Fruit fly (Drosophila melanogaster): ENCODE results near the gene CG8219.

The CG8219 gene

DNA sequence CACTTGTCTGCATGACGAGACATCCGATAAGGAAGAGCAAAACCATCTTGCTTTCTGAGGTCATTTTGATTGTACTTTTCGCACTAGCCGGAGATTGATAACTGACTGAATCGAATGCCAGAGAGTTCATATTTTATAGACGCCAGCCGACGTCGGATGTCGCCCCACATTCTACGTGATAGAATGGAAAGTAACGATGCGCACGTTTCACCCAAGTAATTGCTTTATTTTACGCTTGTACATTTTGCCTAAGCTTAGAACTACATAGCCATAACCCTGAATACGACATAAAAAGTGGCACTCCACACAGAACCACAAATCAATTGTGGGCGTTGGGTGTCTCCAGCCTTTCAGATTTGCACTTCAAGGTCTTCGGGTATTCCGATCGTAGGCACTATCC, 32.0 kb downstream of the CG8219 start, which contains the start of gene CG13299:
Gene CG13299 (minus strand): TSS at position 101 of the 400 bp plus-strand sequence.
- TF ChIP-seq woc (GFP tag; optimal IDR thresholded peaks at IDR 0.05) (no peak), Myc (optimal IDR thresholded peaks at IDR 0.05) (no peak), h (GFP tag; optimal IDR thresholded peaks at IDR 0.05) (no peak), dl (GFP tag; optimal IDR thresholded peaks at IDR 0.05; ENCODE audit: insufficient read depth in 1 of 2, partially characterized antibody in 2 of 2) (no peak), Hr78 (GFP tag; optimal IDR thresholded peaks at IDR 0.05) (no peak), HLH106 (tag; optimal IDR thresholded peaks at IDR 0.05) (no peak), ey (GFP tag; optimal IDR thresholded peaks at IDR 0.05) (no peak), CrebA (GFP tag; optimal IDR thresholded peaks at IDR 0.05; ENCODE audit: borderline replicate concordance) (no peak), pan (optimal IDR thresholded peaks at IDR 0.05) (no peak), Hr83 (GFP tag; optimal IDR thresholded peaks at IDR 0.05; ENCODE audit: poor library complexity, severe bottlenecking) (no peak), Rel (GFP tag; optimal IDR thresholded peaks at IDR 0.05) (no peak), Rel (tag; optimal IDR thresholded peaks at IDR 0.05) (no peak), sage (GFP tag; optimal IDR thresholded peaks at IDR 0.05) (no peak), Jra (GFP tag; optimal IDR thresholded peaks at IDR 0.05) (no peak), CG32264 (GFP tag; optimal IDR thresholded peaks at IDR 0.05) (no peak)

DNA sequence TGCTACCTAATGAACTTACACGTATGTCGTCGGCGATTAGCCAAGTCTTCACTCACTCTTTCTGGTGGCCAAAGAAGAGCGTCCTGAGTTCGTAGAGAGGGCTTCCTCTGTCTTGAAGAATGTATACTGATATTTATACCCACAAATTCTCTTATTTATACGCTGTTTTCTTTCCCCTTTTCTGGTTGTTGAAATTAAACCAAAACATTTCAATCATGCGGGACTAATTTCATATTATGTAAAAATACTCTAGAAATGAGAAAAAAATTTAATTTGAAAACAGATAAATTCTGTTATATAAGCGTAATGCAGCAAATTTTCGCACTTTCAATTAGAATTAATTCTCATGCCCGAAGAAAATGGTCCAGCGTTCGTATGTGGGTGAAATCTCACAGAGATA, 33.0 kb downstream of the CG8219 start, which contains the start of gene BG642312:
Gene BG642312 (minus strand): TSS at position 101 of the 400 bp plus-strand sequence.
- TF ChIP-seq Dfd (GFP tag; optimal IDR thresholded peaks at IDR 0.05): no peak
- no peak for TF ChIP-seq Vsx2 (GFP tag; optimal IDR thresholded peaks at IDR 0.05; ENCODE audit: partially characterized antibody)

DNA sequence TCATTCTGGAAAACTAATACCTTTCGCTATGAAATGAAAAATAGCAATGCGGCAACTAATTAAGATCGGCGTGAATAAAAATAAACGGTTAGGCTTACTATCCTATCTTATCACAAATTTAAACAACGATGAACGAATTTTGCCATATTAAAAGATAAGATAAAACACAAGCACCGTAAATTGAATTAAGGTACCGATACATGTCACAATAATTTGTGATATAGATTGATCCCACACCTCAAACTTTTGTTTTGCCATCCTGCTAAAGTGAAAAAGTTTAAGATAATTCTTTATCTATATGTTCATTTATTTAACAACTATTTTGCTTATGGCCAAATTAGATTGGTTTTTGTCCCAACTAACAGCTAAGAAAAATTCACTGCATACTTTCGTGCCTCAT, 33.8 kb downstream of the CG8219 start, which contains the start of gene CG42714:
Gene CG42714 (minus strand): TSS at position 22 of the 400 bp plus-strand sequence.
- TF ChIP-seq OdsH (GFP tag; optimal IDR thresholded peaks at IDR 0.05): no peak
- no peak for TF ChIP-seq HLH106 (tag; optimal IDR thresholded peaks at IDR 0.05)
- TF ChIP-seq Dif (GFP tag; optimal IDR thresholded peaks at IDR 0.05; ENCODE audit: partially characterized antibody): no peak
- no peak for TF ChIP-seq Dfd (GFP tag; optimal IDR thresholded peaks at IDR 0.05)
- TF ChIP-seq woc (GFP tag; optimal IDR thresholded peaks at IDR 0.05): no peak
- TF ChIP-seq N (GFP tag; optimal IDR thresholded peaks at IDR 0.05): no peak
- TF ChIP-seq Hr78 (GFP tag; optimal IDR thresholded peaks at IDR 0.05): no peak
- TF ChIP-seq Mio (GFP tag; optimal IDR thresholded peaks at IDR 0.05): no peak
- no peak for TF ChIP-seq CG9705 (GFP tag; optimal IDR thresholded peaks at IDR 0.05)
- no peak for TF ChIP-seq pan (optimal IDR thresholded peaks at IDR 0.05)
- TF ChIP-seq dl (GFP tag; optimal IDR thresholded peaks at IDR 0.05; ENCODE audit: insufficient read depth in 1 of 2, partially characterized antibody in 2 of 2): no peak
- no peak for TF ChIP-seq Rel (GFP tag; optimal IDR thresholded peaks at IDR 0.05)
- TF ChIP-seq Rel (tag; optimal IDR thresholded peaks at IDR 0.05): no peak
- no peak for TF ChIP-seq tai (GFP tag; optimal IDR thresholded peaks at IDR 0.05)
- TF ChIP-seq CG32264 (GFP tag; optimal IDR thresholded peaks at IDR 0.05): no peak
- no peak for TF ChIP-seq Vsx2 (GFP tag; optimal IDR thresholded peaks at IDR 0.05; ENCODE audit: partially characterized antibody)
- no peak for TF ChIP-seq CrebA (GFP tag; optimal IDR thresholded peaks at IDR 0.05; ENCODE audit: borderline replicate concordance)
- TF ChIP-seq Hnf4 (GFP tag; optimal IDR thresholded peaks at IDR 0.05): no peak
- no peak for TF ChIP-seq brk (GFP tag; optimal IDR thresholded peaks at IDR 0.05)
- no peak for TF ChIP-seq Hr83 (GFP tag; optimal IDR thresholded peaks at IDR 0.05; ENCODE audit: poor library complexity, severe bottlenecking)

DNA sequence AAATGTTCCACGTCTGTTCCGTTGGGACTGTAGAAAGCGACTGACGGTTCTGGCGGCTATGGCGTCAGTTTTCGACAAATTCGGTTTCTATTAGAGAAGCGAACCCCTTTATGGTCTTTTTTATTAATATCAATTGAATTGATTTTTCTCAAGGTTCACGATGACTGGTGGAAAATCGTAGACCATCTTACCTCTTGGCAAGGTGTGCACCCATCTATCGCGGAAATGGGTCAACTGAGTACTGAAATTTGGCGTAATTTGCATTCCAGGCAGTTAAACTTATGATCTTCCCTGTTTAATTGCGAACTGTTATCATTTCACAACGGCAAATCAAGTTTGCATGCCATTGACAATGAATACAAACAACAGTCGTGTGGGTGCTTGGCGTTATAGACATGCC, 39.7 kb downstream of the CG8219 start, which contains the start of gene CG10226:
Gene CG10226 (minus strand): TSS at position 101 of the 400 bp plus-strand sequence.
- TF ChIP-seq Myc (optimal IDR thresholded peaks at IDR 0.05): no peak
- no peak for TF ChIP-seq Rel (GFP tag; optimal IDR thresholded peaks at IDR 0.05)
- TF ChIP-seq Rel (tag; optimal IDR thresholded peaks at IDR 0.05): no peak
- TF ChIP-seq CG9705 (GFP tag; optimal IDR thresholded peaks at IDR 0.05): no peak
- TF ChIP-seq lola (GFP tag; optimal IDR thresholded peaks at IDR 0.05): no peak
- TF ChIP-seq foxo (GFP tag; optimal IDR thresholded peaks at IDR 0.05): no peak
- no peak for TF ChIP-seq brk (GFP tag; optimal IDR thresholded peaks at IDR 0.05)
- TF ChIP-seq Mio (GFP tag; optimal IDR thresholded peaks at IDR 0.05): no peak
- no peak for TF ChIP-seq Sp1 (GFP tag; optimal IDR thresholded peaks at IDR 0.05)
- TF ChIP-seq psq (GFP tag; optimal IDR thresholded peaks at IDR 0.05): no peak
- TF ChIP-seq h (GFP tag; optimal IDR thresholded peaks at IDR 0.05): no peak
- TF ChIP-seq Hr78 (GFP tag; optimal IDR thresholded peaks at IDR 0.05): no peak

DNA sequence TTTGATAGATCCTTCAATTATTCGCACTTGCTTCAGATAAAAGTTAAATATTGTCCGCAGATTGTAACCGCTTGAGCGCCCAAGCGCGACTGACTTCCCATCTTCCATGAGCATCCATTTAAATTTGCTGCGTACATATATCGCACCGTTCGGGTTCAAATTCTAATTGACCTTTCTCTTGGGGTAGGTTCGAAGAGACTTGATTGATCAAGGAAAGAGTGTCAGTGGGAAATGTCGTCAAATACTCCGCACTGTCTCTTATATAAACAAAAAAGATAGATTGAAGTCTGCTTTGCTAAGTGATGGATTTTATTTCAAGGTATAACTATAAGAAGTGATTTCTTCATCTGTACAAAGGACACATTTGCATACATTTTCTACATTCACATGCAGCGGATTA, 45.4 kb downstream of the CG8219 start, which contains the start of gene Mdr65:
Gene Mdr65 (minus strand): TSS at position 101 of the 400 bp plus-strand sequence.
- no peak for TF ChIP-seq psq (GFP tag; optimal IDR thresholded peaks at IDR 0.05)
- TF ChIP-seq lola (GFP tag; optimal IDR thresholded peaks at IDR 0.05): no peak
- TF ChIP-seq Myc (optimal IDR thresholded peaks at IDR 0.05): no peak
- TF ChIP-seq Dif (GFP tag; optimal IDR thresholded peaks at IDR 0.05; ENCODE audit: partially characterized antibody): no peak
- no peak for TF ChIP-seq Vsx2 (GFP tag; optimal IDR thresholded peaks at IDR 0.05; ENCODE audit: partially characterized antibody)
